Fruit fly (Drosophila melanogaster): ENCODE measurements around the gene CG4066.

The CG4066 gene

dm6 chr3R:12316420-12316819, 5.3 kb downstream of the CG4066 start:
- TF ChIP-seq CG17801 (GFP tag; optimal IDR thresholded peaks at IDR 0.05; ENCODE audit: partially characterized antibody) = no peak

- no peak for TF ChIP-seq CG17801 (GFP tag; optimal IDR thresholded peaks at IDR 0.05; ENCODE audit: partially characterized antibody)
These were observed 6.2 kb downstream of the CG4066 start for dm6 chr3R:12317325-12317724.

- no peak for TF ChIP-seq CG17801 (GFP tag; optimal IDR thresholded peaks at IDR 0.05; ENCODE audit: partially characterized antibody)
These were observed 12.1 kb downstream of the CG4066 start, which contains the start of gene CG10013 for dm6 chr3R:12323221-12323620. Gene CG10013, plus strand, starts transcription at chr3R:12323521.

dm6 chr3R:12326855-12327254, 15.7 kb downstream of the CG4066 start:
- TF ChIP-seq CG17801 (GFP tag; optimal IDR thresholded peaks at IDR 0.05; ENCODE audit: partially characterized antibody) = no peak

dm6 chr3R:12329827-12330226, 18.7 kb downstream of the CG4066 start:
- TF ChIP-seq CG17801 (GFP tag; optimal IDR thresholded peaks at IDR 0.05; ENCODE audit: partially characterized antibody) = no peak

- no peak for TF ChIP-seq CG17801 (GFP tag; optimal IDR thresholded peaks at IDR 0.05; ENCODE audit: partially characterized antibody)
These were observed 30.2 kb downstream of the CG4066 start, which contains the start of gene Sgsf for dm6 chr3R:12341374-12341773. Gene Sgsf, plus strand, starts transcription at chr3R:12341674.

dm6 chr3R:12344914-12345549, 33.9 kb downstream of the CG4066 start:
- TF ChIP-seq CG17801 (GFP tag; optimal IDR thresholded peaks at IDR 0.05; ENCODE audit: partially characterized antibody) = no peak

dm6 chr3R:12345989-12346388, 34.8 kb downstream of the CG4066 start:
- TF ChIP-seq CG17801 (GFP tag; optimal IDR thresholded peaks at IDR 0.05; ENCODE audit: partially characterized antibody) = no peak

dm6 chr3R:12347659-12348058, 36.5 kb downstream of the CG4066 start:
- TF ChIP-seq CG17801 (GFP tag; optimal IDR thresholded peaks at IDR 0.05; ENCODE audit: partially characterized antibody) = no peak

- no peak for TF ChIP-seq CG17801 (GFP tag; optimal IDR thresholded peaks at IDR 0.05; ENCODE audit: partially characterized antibody)
These were observed 39.3 kb downstream of the CG4066 start, which contains the start of gene CG10038 for dm6 chr3R:12350497-12350896. Gene CG10038, minus strand, starts transcription at chr3R:12350644.

- no peak for TF ChIP-seq CG17801 (GFP tag; optimal IDR thresholded peaks at IDR 0.05; ENCODE audit: partially characterized antibody)
These were observed 40.9 kb downstream of the CG4066 start, which contains the start of gene CG10041 for dm6 chr3R:12352003-12352402. Gene CG10041, minus strand, starts transcription at chr3R:12352103.

dm6 chr3R:12356044-12356443, 44.9 kb downstream of the CG4066 start, which contains the start of gene MBD-R2:
Gene MBD-R2, minus strand, starts transcription at chr3R:12356265.
- TF ChIP-seq CG17801 (GFP tag; optimal IDR thresholded peaks at IDR 0.05; ENCODE audit: partially characterized antibody) = no peak

- TF ChIP-seq CG17801 (GFP tag; optimal IDR thresholded peaks at IDR 0.05; ENCODE audit: partially characterized antibody) = no peak
These were observed 48.7 kb downstream of the CG4066 start, which contains the start of gene CG4115 for dm6 chr3R:12359837-12360236. Gene CG4115, plus strand, starts transcription at chr3R:12360008.

dm6 chr3R:12361962-12362497, 50.9 kb downstream of the CG4066 start:
- TF ChIP-seq CG17801 (GFP tag; optimal IDR thresholded peaks at IDR 0.05; ENCODE audit: partially characterized antibody) = no peak

All from ovary, adult (tissue).